Fruit fly (Drosophila melanogaster) S2 (cell line): Measurements from ENCODE around the gene GramD1B.

Experiments
- CG8478 ChIP-seq: fragments of >200 bp; optimal IDR thresholded peaks from 2 replicates; lab custom pipeline; 2018
- CTCF ChIP-seq, 2 experiments: fragments of >200 bp; optimal IDR thresholded peaks; 2 replicates each; lab custom pipeline; 2018

dm6 chr2L:3416527-3417304, 43.5 kb upstream of the GramD1B start, which contains the start of gene CG31952:
- TF ChIP-seq CG8478 (lab: Kevin White, UChicago) (no peak), CTCF (optimal IDR thresholded peaks at IDR 0.05; lab: Kevin White, UChicago) (no peak)
